Fruit fly (Drosophila melanogaster): ENCODE results near the gene bel.
A peak's percentile ranks its signal among the peaks of the same experiment; 100 is the strongest.

Gene bel

dm6 chr3R:8650741-8651140 is 9.8 kb downstream of the bel start, which contains the start of the genes Mkk4 and SLIRP2 (continued):
- TF ChIP-seq sens-2 (GFP tag; IDR thresholded peaks at IDR 0.05) (peak; percentile 99), CG1233 (GFP tag; optimal IDR thresholded peaks at IDR 0.05) (peak; percentile 98), CG16863 (GFP tag; optimal IDR thresholded peaks at IDR 0.05) (peak; percentile 99), Six4 (GFP tag; optimal IDR thresholded peaks at IDR 0.05) (peak; percentile 99), CG10959 (GFP tag; IDR thresholded peaks at IDR 0.05) (peak; percentile 99), pho (GFP tag; optimal IDR thresholded peaks at IDR 0.05) (peak; percentile 99), sob (GFP tag; IDR thresholded peaks at IDR 0.05) (peak; percentile 99), Poxn (GFP tag; IDR thresholded peaks at IDR 0.05) (peak; percentile 97), CG7271 (tag; optimal IDR thresholded peaks at IDR 0.05) (peak; percentile 97), Dbx (GFP tag; IDR thresholded peaks at IDR 0.05) (peak; percentile 99), Myb (GFP tag; optimal IDR thresholded peaks at IDR 0.05) (peak; percentile 93), CG1832 (GFP tag; optimal IDR thresholded peaks at IDR 0.05) (no peak), Atf-2 (GFP tag; optimal IDR thresholded peaks at IDR 0.05) (peak; percentile 99), E2f2 (GFP tag; IDR thresholded peaks at IDR 0.05) (peak; percentile 88), CG10321 (GFP tag; IDR thresholded peaks at IDR 0.05) (peak; percentile 87), peb (GFP tag; IDR thresholded peaks at IDR 0.05) (peak; percentile 98), Gsc (GFP tag; IDR thresholded peaks at IDR 0.05) (peak; percentile 98), Ravus (GFP tag; IDR thresholded peaks at IDR 0.05) (peak; percentile 97), MBD-R2 (GFP tag; IDR thresholded peaks at IDR 0.05) (peak; percentile 100), CG10462 (GFP tag; optimal IDR thresholded peaks at IDR 0.05) (peak; percentile 98), CG14014 (GFP tag; IDR thresholded peaks at IDR 0.05) (peak; percentile 99), al (GFP tag; IDR thresholded peaks at IDR 0.05) (peak; percentile 98), CG11085 (GFP tag; IDR thresholded peaks at IDR 0.05) (peak; percentile 98), insv (GFP tag; optimal IDR thresholded peaks at IDR 0.05) (peak; percentile 29 to 81), abd-A (tag; optimal IDR thresholded peaks at IDR 0.05) (no peak), CG7928 (GFP tag; optimal IDR thresholded peaks at IDR 0.05) (peak; percentile 98), kni (GFP tag; optimal IDR thresholded peaks at IDR 0.05) (peak; percentile 93), GATAe (GFP tag; conservative IDR thresholded peaks at IDR 0.05) (peak; percentile 97), crol (GFP tag; IDR thresholded peaks at IDR 0.05) (peak; percentile 81), CG14667 (GFP tag; IDR thresholded peaks at IDR 0.05) (peak; percentile 99), mam (GFP tag; optimal IDR thresholded peaks at IDR 0.05) (peak; percentile 99), CG6175 (GFP tag; IDR thresholded peaks at IDR 0.05) (peak; percentile 98), CG9609 (GFP tag; optimal IDR thresholded peaks at IDR 0.05) (peak; percentile 99), CG3847 (GFP tag; IDR thresholded peaks at IDR 0.05) (peak; percentile 99), Ets65A (GFP tag) (peak; percentile 100), lmd (GFP tag; IDR thresholded peaks at IDR 0.05) (peak; percentile 99), CG15073 (GFP tag; optimal IDR thresholded peaks at IDR 0.05) (peak; percentile 92), corto (GFP tag; optimal IDR thresholded peaks at IDR 0.05) (peak; percentile 95), CG3163 (GFP tag; optimal IDR thresholded peaks at IDR 0.05) (peak; percentile 92), lbe (GFP tag; optimal IDR thresholded peaks at IDR 0.05) (peak; percentile 98), tin (GFP tag; optimal IDR thresholded peaks at IDR 0.05) (peak; percentile 99), Hmr (GFP tag; optimal IDR thresholded peaks at IDR 0.05) (peak; percentile 98), H2.0 (GFP tag; IDR thresholded peaks at IDR 0.05) (peak; percentile 99), Gug (GFP tag; IDR thresholded peaks at IDR 0.05) (peak; percentile 98), croc (GFP tag; conservative IDR thresholded peaks at IDR 0.05) (peak; percentile 98), Mrtf (GFP tag; IDR thresholded peaks at IDR 0.05) (peak; percentile 99), tup (GFP tag; optimal IDR thresholded peaks at IDR 0.05) (peak; percentile 98), dpn (GFP tag; optimal IDR thresholded peaks at IDR 0.05) (peak; percentile 99), cad (GFP tag; optimal IDR thresholded peaks at IDR 0.05) (no peak), chinmo (GFP tag; IDR thresholded peaks at IDR 0.05; ENCODE audit: partially characterized antibody) (peak; percentile 75; the same call in 1 of the 4 replicates), CG8089 (GFP tag; optimal IDR thresholded peaks at IDR 0.05) (peak; percentile 99), CG12104 (GFP tag; optimal IDR thresholded peaks at IDR 0.05) (peak; percentile 99), NFAT (GFP tag; IDR thresholded peaks at IDR 0.05) (peak; percentile 98)
